Fruit fly (Drosophila melanogaster): Measurements from ENCODE around the gene CG31735.

The CG31735 gene

DNA sequence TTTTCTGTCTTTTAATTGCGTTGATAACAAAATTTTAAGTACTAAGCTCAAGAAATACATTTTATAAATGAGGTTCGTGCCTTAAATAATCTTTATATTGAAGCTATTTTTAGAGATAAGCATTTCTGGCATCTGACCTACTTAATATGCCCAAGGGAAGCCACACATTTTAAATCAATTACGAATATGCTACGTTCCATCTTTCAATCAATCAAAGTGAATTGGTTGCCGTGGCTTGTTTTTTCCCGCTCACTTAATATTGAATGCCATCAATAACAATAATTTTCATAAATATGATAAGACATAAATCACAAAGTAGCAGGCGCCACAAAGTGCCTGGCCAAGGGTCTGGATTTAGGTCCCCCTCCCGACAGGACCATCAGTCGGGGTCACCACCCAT lies 40.9 kb downstream of the CG31735 start:
- no peak for TF ChIP-seq usp (GFP tag; optimal IDR thresholded peaks at IDR 0.05)
- TF ChIP-seq EcR (GFP tag; optimal IDR thresholded peaks at IDR 0.05), result no peak
- no peak for TF ChIP-seq psq (optimal IDR thresholded peaks at IDR 0.05)
- no peak for TF ChIP-seq pan (optimal IDR thresholded peaks at IDR 0.05)
- TF ChIP-seq Dll (optimal IDR thresholded peaks at IDR 0.05), result no peak
- no peak for TF ChIP-seq CG8478 (optimal IDR thresholded peaks at IDR 0.05)

DNA sequence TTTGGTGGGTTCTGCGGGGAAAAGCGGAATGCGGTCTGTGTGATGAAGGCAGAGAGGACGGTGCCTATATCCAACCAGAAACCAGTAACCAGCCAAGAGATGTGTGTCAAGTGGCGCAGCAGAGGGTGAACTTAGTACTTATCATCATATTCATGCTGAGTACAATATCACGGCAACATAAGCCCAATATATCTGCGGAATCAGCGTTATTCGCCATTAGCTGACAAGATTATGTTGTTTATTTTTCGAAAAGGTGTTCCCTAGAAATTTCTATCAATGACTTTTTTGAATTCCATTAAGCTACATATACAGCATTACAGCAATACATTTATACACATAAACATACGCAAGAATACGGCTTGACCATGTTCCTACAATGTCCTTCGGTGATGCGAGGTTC lies 45.9 kb downstream of the CG31735 start, which contains the start of gene CG12448:
TSS of gene CG12448 (plus strand) at position 301 of the 400 bp plus-strand sequence.
- TF ChIP-seq EcR (GFP tag; optimal IDR thresholded peaks at IDR 0.05), result no peak
- TF ChIP-seq CG8478 (optimal IDR thresholded peaks at IDR 0.05), result no peak
- no peak for TF ChIP-seq usp (GFP tag; optimal IDR thresholded peaks at IDR 0.05)
- no peak for TF ChIP-seq psq (optimal IDR thresholded peaks at IDR 0.05)

All from whole organism.